Worm (Caenorhabditis elegans): ENCODE results near the gene Y43F8C.23.

ce11 chrV:19755260-19755659 is 43.7 kb upstream of the Y43F8C.23 start, which contains the start of gene clec-50:
- no peak for TF ChIP-seq mdl-1 (tag; optimal IDR thresholded peaks at IDR 0.05)
- no peak for TF ChIP-seq F13H6.1 (tag; optimal IDR thresholded peaks at IDR 0.05)

All from whole organism, L2 larva.